Worm (Caenorhabditis elegans) whole organism, mixed stage, embryonic: ENCODE measurements around the gene npr-30.

Experiments
- M03D4.4 ChIP-seq: sonication (generic microtip); optimal IDR thresholded peaks from 2 replicates; lab custom pipeline; 2017; ENCODE audit warnings: mild to moderate bottlenecking, missing genetic modification characterization, missing compliant biosample characterization
- bed-3 ChIP-seq: fragments of 200-800 bp; sonication (Bioruptor generic); optimal IDR thresholded peaks from 3 replicates; lab custom pipeline; 2018; ENCODE audit warnings: mild to moderate bottlenecking, missing genetic modification characterization, moderate library complexity, missing compliant biosample characterization
- blmp-1 ChIP-seq: fragments of 150-350 bp; optimal IDR thresholded peaks from 2 replicates; lab custom pipeline; 2014; ENCODE audit warnings: missing biosample characterization, missing genetic modification characterization
- ceh-39 ChIP-seq: fragments of 150-350 bp; optimal IDR thresholded peaks from 2 replicates; lab custom pipeline; 2014; ENCODE audit warnings: missing biosample characterization, missing genetic modification characterization
- ceh-43 ChIP-seq: fragments of 200-800 bp; sonication (Bioruptor generic); optimal IDR thresholded peaks from 2 replicates; lab custom pipeline; 2018; ENCODE audit warnings: mild to moderate bottlenecking, missing genetic modification characterization, moderate library complexity, missing compliant biosample characterization
- ceh-83 ChIP-seq: fragments of 200-800 bp; sonication (Bioruptor generic); optimal IDR thresholded peaks from 2 replicates; lab custom pipeline; 2018; ENCODE audit warnings: mild to moderate bottlenecking, missing genetic modification characterization, missing compliant biosample characterization
- ces-1 ChIP-seq: fragments of 150-350 bp; optimal IDR thresholded peaks from 2 replicates; lab custom pipeline; 2014; ENCODE audit warnings: missing biosample characterization, missing genetic modification reagents, missing genetic modification characterization
- cnd-1 ChIP-seq: fragments of 200-800 bp; sonication (Bioruptor generic); optimal IDR thresholded peaks from 2 replicates; lab custom pipeline; 2018; ENCODE audit warnings: mild to moderate bottlenecking, missing genetic modification characterization, missing compliant biosample characterization
- drap-1 ChIP-seq: fragments of 200-800 bp; sonication (Bioruptor generic); optimal IDR thresholded peaks from 3 replicates; lab custom pipeline; 2018; ENCODE audit warnings: mild to moderate bottlenecking, missing genetic modification characterization, missing compliant biosample characterization
- elt-1 ChIP-seq: sonication (generic microtip); optimal IDR thresholded peaks from 2 replicates; lab custom pipeline; 2017; ENCODE audit warnings: missing genetic modification characterization, mild to moderate bottlenecking, missing compliant biosample characterization, antibody characterized with exemption, moderate library complexity, borderline replicate concordance; ENCODE audit not compliant: insufficient read depth
- elt-3 ChIP-seq: fragments of 150-350 bp; optimal IDR thresholded peaks from 2 replicates; lab custom pipeline; 2014; ENCODE audit warnings: missing biosample characterization, missing genetic modification characterization
- ham-2 ChIP-seq: fragments of 200-800 bp; sonication (Bioruptor generic); optimal IDR thresholded peaks from 2 replicates; lab custom pipeline; 2018; ENCODE audit warnings: mild to moderate bottlenecking, missing genetic modification characterization, missing compliant biosample characterization
- hlh-1 ChIP-seq: fragments of 150-350 bp; optimal IDR thresholded peaks from 2 replicates; lab custom pipeline; 2014; ENCODE audit warnings: missing biosample characterization, missing genetic modification reagents, missing genetic modification characterization
- lin-32 ChIP-seq: fragments of 200-800 bp; sonication (Bioruptor generic); optimal IDR thresholded peaks from 2 replicates; lab custom pipeline; 2018; ENCODE audit warnings: mild to moderate bottlenecking, missing genetic modification characterization, missing compliant biosample characterization
- mab-5 ChIP-seq: fragments of 150-350 bp; optimal IDR thresholded peaks from 2 replicates; lab custom pipeline; 2014; ENCODE audit warnings: missing biosample characterization, missing genetic modification characterization
- mep-1 ChIP-seq: fragments of 150-350 bp; optimal IDR thresholded peaks from 2 replicates; lab custom pipeline; 2017; ENCODE audit warnings: missing biosample characterization, missing genetic modification reagents, missing genetic modification characterization, inconsistent platforms
- mls-2 ChIP-seq: sonication (generic microtip); optimal IDR thresholded peaks from 2 replicates; lab custom pipeline; 2016; ENCODE audit warnings: mild to moderate bottlenecking, missing genetic modification characterization, moderate library complexity, missing compliant biosample characterization
- nhr-12 ChIP-seq: fragments of 150-350 bp; optimal IDR thresholded peaks from 2 replicates; lab custom pipeline; 2014; ENCODE audit warnings: missing biosample characterization, missing genetic modification characterization
- nhr-2 ChIP-seq: fragments of 150-350 bp; optimal IDR thresholded peaks from 2 replicates; lab custom pipeline; 2014; ENCODE audit warnings: missing biosample characterization, missing genetic modification characterization
- nhr-237 ChIP-seq: fragments of 150-350 bp; optimal IDR thresholded peaks from 2 replicates; lab custom pipeline; 2014; ENCODE audit warnings: missing biosample characterization, missing genetic modification characterization
- nhr-28 ChIP-seq: fragments of 150-350 bp; optimal IDR thresholded peaks from 2 replicates; lab custom pipeline; 2014; ENCODE audit warnings: missing biosample characterization, missing genetic modification characterization
- nhr-76 ChIP-seq: sonication (generic microtip); optimal IDR thresholded peaks from 2 replicates; lab custom pipeline; 2017; ENCODE audit warnings: missing biosample characterization, missing genetic modification characterization
- pha-4 ChIP-seq: fragments of 150-350 bp; optimal IDR thresholded peaks from 2 replicates; lab custom pipeline; 2018; ENCODE audit warnings: missing biosample characterization, missing genetic modification reagents, missing genetic modification characterization
- sem-2 ChIP-seq: fragments of 200-800 bp; sonication (Bioruptor generic); optimal IDR thresholded peaks from 2 replicates; lab custom pipeline; 2018; ENCODE audit warnings: mild to moderate bottlenecking, missing genetic modification characterization, missing compliant biosample characterization
- snpc-4 ChIP-seq: fragments of 150-350 bp; optimal IDR thresholded peaks from 2 replicates; lab custom pipeline; 2014; ENCODE audit warnings: missing biosample characterization, missing genetic modification characterization
- sptf-1 ChIP-seq: sonication (generic microtip); optimal IDR thresholded peaks from 2 replicates; lab custom pipeline; 2017; ENCODE audit warnings: mild to moderate bottlenecking, missing genetic modification characterization, moderate library complexity, missing compliant biosample characterization
- tbx-8 ChIP-seq: fragments of 200-800 bp; sonication (Bioruptor generic); optimal IDR thresholded peaks from 2 replicates; lab custom pipeline; 2018; ENCODE audit warnings: mild to moderate bottlenecking, missing genetic modification characterization, moderate library complexity, missing compliant biosample characterization
- unc-120 ChIP-seq: sonication (generic microtip); optimal IDR thresholded peaks from 2 replicates; lab custom pipeline; 2017; ENCODE audit warnings: missing genetic modification characterization, missing compliant biosample characterization; ENCODE audit not compliant: poor library complexity, severe bottlenecking
- unc-39 ChIP-seq: fragments of 150-350 bp; optimal IDR thresholded peaks from 2 replicates; lab custom pipeline; 2014; ENCODE audit warnings: missing biosample characterization, missing genetic modification characterization
- unc-62 ChIP-seq: fragments of 150-350 bp; optimal IDR thresholded peaks from 2 replicates; lab custom pipeline; 2014; ENCODE audit warnings: missing biosample characterization, missing genetic modification reagents, missing genetic modification characterization
- zip-8 ChIP-seq: fragments of 150-350 bp; optimal IDR thresholded peaks from 2 replicates; lab custom pipeline; 2014; ENCODE audit warnings: missing biosample characterization, missing genetic modification characterization
- ztf-11 ChIP-seq: fragments of 150-350 bp; optimal IDR thresholded peaks from 2 replicates; lab custom pipeline; 2014; ENCODE audit warnings: missing biosample characterization, missing genetic modification characterization

Gene npr-30

DNA sequence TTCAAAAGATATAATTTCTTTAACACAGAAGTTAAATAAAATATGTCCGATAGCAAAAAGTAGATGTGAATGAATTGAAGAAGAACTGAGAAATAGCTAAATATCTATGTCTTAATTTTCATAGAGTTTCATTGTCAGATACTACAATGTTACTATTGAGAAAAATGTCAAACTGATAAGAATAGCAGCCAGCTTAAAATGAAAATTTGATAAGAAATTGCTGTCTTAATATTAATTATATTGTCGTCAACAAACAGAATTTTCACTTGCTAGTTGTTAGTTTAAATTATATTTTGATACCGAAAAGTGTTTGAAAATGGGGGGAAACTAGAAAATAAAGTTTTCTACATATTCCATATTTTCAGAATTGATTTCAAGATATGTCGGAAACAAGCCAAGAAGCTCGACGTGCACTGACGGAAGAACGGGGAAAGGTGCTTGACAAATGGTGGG is at the start of gene npr-30, which contains the start of the genes fbxa-6 and cTel54X.2:
Gene npr-30, plus strand, starts transcription at position 403 of the 453 bp plus-strand sequence.
Gene fbxa-6, minus strand, starts transcription at position 179 of the 453 bp plus-strand sequence.
Gene cTel54X.2, plus strand, starts transcription at position 360 of the 453 bp plus-strand sequence.
- TF ChIP-seq unc-120 (tag; lab: Kevin White, UChicago) (no peak), M03D4.4 (tag; lab: Kevin White, UChicago) (no peak), nhr-76 (tag; lab: Kevin White, UChicago) (no peak), mab-5 (tag; lab: Kevin White, UChicago) (no peak)

DNA sequence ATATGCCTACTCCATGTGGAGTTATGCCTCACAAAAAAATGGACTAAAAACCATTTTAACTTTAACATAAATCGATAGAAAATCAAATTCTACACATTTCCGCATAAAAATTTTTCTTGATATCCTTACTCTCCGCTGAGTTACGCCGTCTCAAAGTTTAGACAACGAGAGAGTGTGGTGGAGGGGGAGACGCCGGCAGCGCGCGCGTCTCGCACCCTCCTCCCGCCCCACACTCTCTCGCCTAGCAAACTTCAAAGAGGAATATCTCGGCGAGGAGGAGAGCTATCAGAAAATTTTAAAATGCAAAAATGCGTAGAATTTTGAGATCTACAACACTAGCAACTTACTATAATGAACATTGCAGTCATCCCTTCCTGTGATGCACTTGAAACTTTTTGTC is 11.1 kb downstream of the npr-30 start:
- no peak for TF ChIP-seq ztf-11 (tag; lab: Kevin White, UChicago)
- no peak for TF ChIP-seq drap-1
- no peak for TF ChIP-seq ceh-83 (GFP tag; lab: Kevin White, UChicago)
- no peak for TF ChIP-seq elt-1 (tag; lab: Kevin White, UChicago)
- no peak for TF ChIP-seq tbx-8
- TF ChIP-seq mls-2 (tag; lab: Kevin White, UChicago) = no peak
- TF ChIP-seq ceh-39 (tag; lab: Kevin White, UChicago) = no peak
- TF ChIP-seq blmp-1 (tag; lab: Kevin White, UChicago) = no peak
- TF ChIP-seq bed-3 (GFP tag; lab: Kevin White, UChicago) = no peak
- no peak for TF ChIP-seq zip-8 (tag; lab: Kevin White, UChicago)
- no peak for TF ChIP-seq nhr-2
- TF ChIP-seq nhr-76 (tag; lab: Kevin White, UChicago) = no peak
- TF ChIP-seq mep-1 (tag; lab: Kevin White, UChicago) = no peak
- TF ChIP-seq elt-3 = no peak

DNA sequence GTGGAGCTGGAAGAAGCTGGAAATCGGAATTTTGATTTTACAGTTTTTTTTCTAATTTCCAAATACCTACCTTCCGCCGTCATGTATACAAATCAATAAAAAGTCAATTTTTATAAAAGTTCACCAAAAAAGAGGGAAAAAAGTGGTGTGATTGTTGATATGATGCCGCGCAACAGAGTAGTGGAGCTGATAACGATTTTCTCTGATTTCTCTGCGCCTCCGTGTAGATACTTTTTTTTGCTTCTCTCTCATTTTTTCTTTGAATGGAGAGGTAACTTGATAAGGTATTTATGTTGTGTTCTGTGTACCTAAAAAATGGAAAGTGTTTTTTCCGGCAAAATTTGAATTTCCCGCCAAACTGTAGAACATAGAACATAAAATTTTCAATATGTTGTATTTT is 11.6 kb downstream of the npr-30 start, which contains the start of gene nhr-80:
Gene nhr-80, minus strand, starts transcription at position 199 of the 400 bp plus-strand sequence.
- TF ChIP-seq ces-1 (GFP tag; lab: Kevin White, UChicago) = no peak
- no peak for TF ChIP-seq nhr-2
- TF ChIP-seq unc-120 (tag; lab: Kevin White, UChicago) = no peak
- no peak for TF ChIP-seq hlh-1 (tag; lab: Kevin White, UChicago)
- no peak for TF ChIP-seq elt-3
- TF ChIP-seq drap-1 = no peak
- TF ChIP-seq ztf-11 (tag; lab: Kevin White, UChicago) = no peak
- no peak for TF ChIP-seq nhr-76 (tag; lab: Kevin White, UChicago)
- no peak for TF ChIP-seq pha-4 (tag; lab: Kevin White, UChicago)
- no peak for TF ChIP-seq tbx-8
- no peak for TF ChIP-seq cnd-1 (tag; lab: Kevin White, UChicago)
- TF ChIP-seq nhr-237 = no peak
- TF ChIP-seq ceh-39 (tag; lab: Kevin White, UChicago) = no peak
- no peak for TF ChIP-seq sptf-1 (tag; lab: Kevin White, UChicago)
- TF ChIP-seq lin-32 (GFP tag; lab: Kevin White, UChicago) = no peak

DNA sequence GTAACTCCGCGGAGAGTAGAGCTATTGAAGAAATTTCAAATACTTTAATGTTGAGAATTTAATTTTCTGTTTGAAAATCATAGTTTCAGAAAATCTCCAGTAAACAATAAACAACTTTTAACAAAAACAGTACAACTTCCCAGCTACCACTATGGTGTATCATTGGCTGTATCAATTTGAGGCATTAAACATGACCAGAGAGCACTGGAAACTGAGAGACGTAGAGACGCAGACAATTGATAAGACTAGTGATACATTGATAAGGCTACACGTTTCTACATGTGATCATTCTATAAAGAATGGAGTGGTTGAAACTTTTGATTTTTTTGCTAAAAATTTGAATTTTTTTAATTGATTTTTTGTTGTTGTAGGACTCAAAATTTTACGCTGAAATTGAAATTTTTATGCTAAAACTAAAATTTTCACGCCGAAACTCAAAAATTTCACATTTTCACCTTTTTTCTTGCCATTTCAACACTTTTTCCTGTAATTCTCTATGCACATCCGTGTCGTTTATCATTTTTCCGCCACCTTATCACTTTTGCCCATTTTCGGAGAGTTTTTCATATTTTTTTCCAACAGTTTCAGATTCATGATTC is 12.2 kb downstream of the npr-30 start, which contains the start of gene H10E21.1:
Gene H10E21.1, plus strand, starts transcription at position 549 of the 599 bp plus-strand sequence.
- TF ChIP-seq ceh-43 (GFP tag; lab: Kevin White, UChicago) = no peak
- no peak for TF ChIP-seq cnd-1 (tag; lab: Kevin White, UChicago)
- peak; percentile 92 for TF ChIP-seq elt-3
- TF ChIP-seq pha-4 (tag; lab: Kevin White, UChicago) = no peak
- no peak for TF ChIP-seq ces-1 (GFP tag; lab: Kevin White, UChicago)
- no peak for TF ChIP-seq M03D4.4 (tag; lab: Kevin White, UChicago)
- TF ChIP-seq nhr-2 = no peak

DNA sequence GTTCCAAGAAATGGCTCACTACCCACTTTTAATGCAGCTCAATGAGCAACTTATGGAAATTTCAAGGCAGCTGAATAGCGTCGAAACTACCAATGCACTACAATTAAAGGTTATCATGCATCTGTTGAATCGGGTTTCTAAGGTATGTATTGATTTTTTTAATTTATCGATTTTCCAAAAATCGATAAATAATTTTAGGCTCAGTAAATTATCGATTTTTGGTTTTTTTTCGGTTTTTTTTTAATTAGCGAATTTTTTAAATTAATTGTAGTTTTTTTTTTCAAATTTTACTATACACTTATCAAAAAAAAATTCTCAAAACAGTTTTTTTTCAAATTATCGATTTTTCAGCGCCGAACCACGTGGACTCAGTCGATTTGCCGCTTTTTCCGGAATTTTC is 13.7 kb downstream of the npr-30 start:
- TF ChIP-seq unc-120 (tag; lab: Kevin White, UChicago) (no peak), nhr-28 (tag; lab: Kevin White, UChicago) (no peak), sem-2 (no peak), unc-62 (GFP tag; lab: Kevin White, UChicago) (no peak), tbx-8 (no peak)

DNA sequence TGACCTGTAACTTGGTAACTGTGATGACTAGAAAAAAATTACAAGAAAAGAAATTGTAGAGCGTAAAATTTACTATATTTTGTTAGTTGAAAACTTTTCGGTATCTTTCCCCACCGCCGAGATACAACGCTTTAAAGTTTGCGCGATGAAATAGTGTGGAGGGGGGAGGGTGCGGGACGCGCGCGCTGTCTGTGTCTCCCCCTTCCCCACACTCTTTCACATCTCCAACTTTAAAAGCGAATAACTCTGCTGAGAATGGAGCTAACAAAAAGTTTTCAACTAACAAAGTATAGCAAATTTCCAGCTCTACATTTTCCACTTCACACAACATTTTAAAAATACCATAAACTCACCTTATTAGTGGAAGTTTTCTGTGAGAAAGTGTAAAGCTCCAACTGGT is 14.4 kb downstream of the npr-30 start:
- TF ChIP-seq elt-1 (tag; lab: Kevin White, UChicago) (no peak), zip-8 (tag; lab: Kevin White, UChicago) (no peak), snpc-4 (tag; lab: Kevin White, UChicago) (no peak), blmp-1 (tag; lab: Kevin White, UChicago) (no peak), nhr-12 (no peak), mab-5 (tag; lab: Kevin White, UChicago) (no peak), mep-1 (tag; lab: Kevin White, UChicago) (no peak), nhr-237 (no peak), unc-39 (no peak), pha-4 (tag; lab: Kevin White, UChicago) (no peak), cnd-1 (tag; lab: Kevin White, UChicago) (no peak), ham-2 (GFP tag; lab: Kevin White, UChicago) (no peak), sem-2 (no peak), mls-2 (tag; lab: Kevin White, UChicago) (no peak), ces-1 (GFP tag; lab: Kevin White, UChicago) (no peak)
